Fruit fly (Drosophila melanogaster): Measurements from ENCODE around the gene Jon99Ci.

- TF ChIP-seq psq (optimal IDR thresholded peaks at IDR 0.05) (no peak), pan (optimal IDR thresholded peaks at IDR 0.05) (no peak), EcR (GFP tag; optimal IDR thresholded peaks at IDR 0.05) (no peak)
Measured at dm6 chr3R:29894393-29894792, 31.6 kb downstream of the Jon99Ci start.
